Fruit fly (Drosophila melanogaster): ENCODE data around the gene CG33922.

DNA sequence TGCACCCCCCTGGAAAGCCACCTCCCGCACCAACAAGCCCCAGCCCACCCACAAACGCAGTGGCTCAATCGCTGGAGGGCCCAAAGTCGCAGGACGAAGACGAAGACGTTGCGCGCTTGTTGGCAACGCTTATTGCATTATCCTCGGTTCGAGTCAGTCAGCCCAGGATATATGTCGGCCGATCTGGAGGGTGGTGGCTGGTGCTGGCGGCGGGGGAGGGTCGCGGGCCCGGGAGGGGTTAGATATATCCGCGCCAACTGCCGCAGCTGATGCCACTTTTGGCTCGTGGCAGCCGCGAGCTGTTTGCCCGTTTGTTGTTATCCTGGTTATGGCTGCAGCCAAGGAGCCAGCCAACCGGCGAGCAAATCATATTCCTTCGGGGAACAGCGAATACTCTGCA is 21.1 kb upstream of the CG33922 start:
- no peak for TF ChIP-seq CG5180 (GFP tag; optimal IDR thresholded peaks at IDR 0.05)
- no peak for TF ChIP-seq CG3407 (GFP tag; optimal IDR thresholded peaks at IDR 0.05)
- TF ChIP-seq Blimp-1 (GFP tag; optimal IDR thresholded peaks at IDR 0.05) = no peak
- TF ChIP-seq sens (GFP tag) = no peak
- no peak for TF ChIP-seq Lpt (GFP tag; optimal IDR thresholded peaks at IDR 0.05)
- no peak for TF ChIP-seq Xbp1 (GFP tag; optimal IDR thresholded peaks at IDR 0.05)
- TF ChIP-seq CG4854 (GFP tag; optimal IDR thresholded peaks at IDR 0.05) = no peak
- no peak for TF ChIP-seq Gsc (GFP tag; IDR thresholded peaks at IDR 0.05)

Data from whole organism, embryonic.